Fruit fly (Drosophila melanogaster): ENCODE results near the gene net.

Gene net

dm6 chr2L:87255-87723 is at the start of gene net:
net (minus strand) TSS chr2L:87387.
- peak; percentile 50 for TF ChIP-seq CG17801 (GFP tag; optimal IDR thresholded peaks at IDR 0.05; ENCODE audit: partially characterized antibody)

dm6 chr2L:136131-136426 is 48.9 kb upstream of the net start:
- no peak for TF ChIP-seq CG17801 (GFP tag; optimal IDR thresholded peaks at IDR 0.05; ENCODE audit: partially characterized antibody)

- TF ChIP-seq CG17801 (GFP tag; optimal IDR thresholded peaks at IDR 0.05; ENCODE audit: partially characterized antibody) = no peak
Measured at dm6 chr2L:135383-136130, 48.4 kb upstream of the net start.

dm6 chr2L:134563-135382 is 47.6 kb upstream of the net start:
- TF ChIP-seq CG17801 (GFP tag; optimal IDR thresholded peaks at IDR 0.05; ENCODE audit: partially characterized antibody) = no peak

- TF ChIP-seq CG17801 (GFP tag; optimal IDR thresholded peaks at IDR 0.05; ENCODE audit: partially characterized antibody) = peak; percentile 49
Measured at dm6 chr2L:131466-132270, 44.5 kb upstream of the net start, which contains the start of gene Gs1. Gs1 (plus strand) TSS chr2L:132077.

- TF ChIP-seq CG17801 (GFP tag; optimal IDR thresholded peaks at IDR 0.05; ENCODE audit: partially characterized antibody) = no peak
Measured at dm6 chr2L:130691-131090, 43.5 kb upstream of the net start, which contains the start of gene CG3164. CG3164 (minus strand) TSS chr2L:130791.

dm6 chr2L:128977-129941 is 42.1 kb upstream of the net start:
- TF ChIP-seq CG17801 (GFP tag; optimal IDR thresholded peaks at IDR 0.05; ENCODE audit: partially characterized antibody) = peak; percentile 91

dm6 chr2L:128296-128715 is 41.1 kb upstream of the net start:
- no peak for TF ChIP-seq CG17801 (GFP tag; optimal IDR thresholded peaks at IDR 0.05; ENCODE audit: partially characterized antibody)

dm6 chr2L:125364-126252 is 38.4 kb upstream of the net start:
- TF ChIP-seq CG17801 (GFP tag; optimal IDR thresholded peaks at IDR 0.05; ENCODE audit: partially characterized antibody) = peak; percentile 46

- no peak for TF ChIP-seq CG17801 (GFP tag; optimal IDR thresholded peaks at IDR 0.05; ENCODE audit: partially characterized antibody)
Measured at dm6 chr2L:123007-123327, 35.8 kb upstream of the net start.

- TF ChIP-seq CG17801 (GFP tag; optimal IDR thresholded peaks at IDR 0.05; ENCODE audit: partially characterized antibody) = no peak
Measured at dm6 chr2L:122167-123006, 35.2 kb upstream of the net start.

dm6 chr2L:121456-121831 is 34.3 kb upstream of the net start, which contains the start of gene CG4822:
CG4822 (minus strand) TSS chr2L:121754.
- no peak for TF ChIP-seq CG17801 (GFP tag; optimal IDR thresholded peaks at IDR 0.05; ENCODE audit: partially characterized antibody)
